Fruit fly (Drosophila melanogaster) whole organism, embryonic: Measurements from ENCODE around the gene CG44013.

Experiments used
- CG10462 ChIP-seq: fragments of 200-800 bp; sonication (Bioruptor generic); optimal IDR thresholded peaks from 2 replicates; lab custom pipeline; 2016; ENCODE audit warnings: missing biosample characterization, missing genetic modification characterization
- CG11723 ChIP-seq: fragments of 200-800 bp; sonication (Bioruptor generic); optimal IDR thresholded peaks from 2 replicates; lab custom pipeline; 2017; ENCODE audit warnings: missing biosample characterization, mild to moderate bottlenecking, missing genetic modification characterization
- CG17385 ChIP-seq: fragments of 200-800 bp; sonication (Bioruptor generic); optimal IDR thresholded peaks from 3 replicates; lab custom pipeline; 2018; ENCODE audit warnings: missing biosample characterization, mild to moderate bottlenecking, missing genetic modification characterization
- CG31441 ChIP-seq: fragments of 200-800 bp; sonication (Bioruptor generic); IDR thresholded peaks from 2 replicates; pipeline ENCODE4 v1.3.6; 2022; ENCODE audit warnings: missing biosample characterization, missing genetic modification characterization
- CG33213 ChIP-seq: fragments of 200-800 bp; sonication (Bioruptor generic); optimal IDR thresholded peaks from 3 replicates; lab custom pipeline; 2016; ENCODE audit warnings: missing biosample characterization, missing genetic modification characterization
- CG6175 ChIP-seq: fragments of 200-800 bp; sonication (Bioruptor generic); IDR thresholded peaks from 3 replicates; pipeline ENCODE4 v1.3.6; 2022; ENCODE audit warnings: missing biosample characterization, missing genetic modification characterization
- CG7987 ChIP-seq: fragments of 200-800 bp; sonication (Bioruptor generic); optimal IDR thresholded peaks from 2 replicates; lab custom pipeline; 2018; ENCODE audit warnings: missing biosample characterization, mild to moderate bottlenecking, missing genetic modification characterization, moderate library complexity
- Lpt ChIP-seq: fragments of >200 bp; optimal IDR thresholded peaks from 2 replicates; lab custom pipeline; 2018; ENCODE audit warnings: missing biosample characterization, missing genetic modification characterization
- bbx ChIP-seq: fragments of 200-800 bp; sonication (Bioruptor generic); IDR thresholded peaks from 2 replicates; pipeline ENCODE4 v1.3.6; 2022; ENCODE audit warnings: missing biosample characterization, missing genetic modification characterization; ENCODE audit not compliant: partially characterized antibody
- chn ChIP-seq: fragments of 200-800 bp; sonication (Bioruptor generic); optimal IDR thresholded peaks from 2 replicates; lab custom pipeline; 2016; ENCODE audit warnings: missing biosample characterization, missing genetic modification characterization
- emc ChIP-seq: fragments of 200-800 bp; sonication (Bioruptor generic); optimal IDR thresholded peaks from 2 replicates; lab custom pipeline; 2016; ENCODE audit warnings: missing biosample characterization, missing genetic modification characterization
- ftz-f1 ChIP-seq: fragments of 200-800 bp; sonication (Bioruptor generic); optimal IDR thresholded peaks from 2 replicates; lab custom pipeline; 2016; ENCODE audit warnings: missing biosample characterization, missing genetic modification characterization
- ro ChIP-seq: fragments of 200-800 bp; sonication (Bioruptor generic); IDR thresholded peaks from 2 replicates; pipeline ENCODE4 v1.3.6; 2022; ENCODE audit warnings: missing biosample characterization, missing genetic modification characterization
- slp2 ChIP-seq: fragments of 200-800 bp; sonication (Bioruptor generic); optimal IDR thresholded peaks from 2 replicates; lab custom pipeline; 2016; ENCODE audit warnings: missing biosample characterization, missing genetic modification characterization

DNA sequence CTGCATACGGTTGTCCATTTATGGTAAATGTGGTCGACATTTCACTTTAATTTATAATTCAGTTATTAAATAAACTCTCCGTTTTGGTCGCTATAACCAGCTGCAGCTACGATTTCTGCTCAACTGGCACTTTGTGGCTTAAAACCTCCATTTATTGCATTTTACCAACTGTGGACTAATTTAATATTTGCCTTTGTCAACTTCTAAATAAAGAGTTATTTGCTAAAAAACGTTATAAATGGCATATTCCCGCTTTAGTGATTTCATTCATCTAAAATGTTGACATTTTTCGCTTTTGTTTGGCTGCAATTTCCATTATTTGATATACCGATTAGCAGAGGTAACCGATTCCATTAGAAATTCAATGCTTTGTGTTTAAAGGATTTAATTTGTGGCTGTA, 43.0 kb upstream of the CG44013 start, which contains the start of gene AOX4:
- TF ChIP-seq bbx (no peak), chn (no peak), CG7987 (GFP tag; lab: Kevin White, UChicago) (no peak), emc (GFP tag; lab: Kevin White, UChicago) (no peak), Lpt (GFP tag; lab: Kevin White, UChicago) (no peak), CG10462 (GFP tag; lab: Kevin White, UChicago) (no peak), CG11723 (GFP tag; lab: Kevin White, UChicago) (no peak), CG31441 (GFP tag; lab: Robert Waterston, UW) (no peak), ro (GFP tag; lab: Robert Waterston, UW) (no peak), ftz-f1 (GFP tag; lab: Kevin White, UChicago) (no peak), CG33213 (GFP tag; lab: Kevin White, UChicago) (no peak), CG17385 (GFP tag; lab: Kevin White, UChicago) (no peak), CG6175 (GFP tag; lab: Robert Waterston, UW) (no peak), slp2 (GFP tag; lab: Kevin White, UChicago) (no peak)
